Fruit fly (Drosophila melanogaster) whole organism, embryonic: ENCODE results near the gene CG9662.
A peak's percentile ranks its signal among the peaks of the same experiment; 100 is the strongest.

Experiments
- CG10209 ChIP-seq: fragments of 200-800 bp; sonication (Bioruptor generic); optimal IDR thresholded peaks from 3 replicates; lab custom pipeline; 2017; ENCODE audit warnings: missing biosample characterization, mild to moderate bottlenecking, missing genetic modification characterization, missing genetic modification reagents
- CG11723 ChIP-seq: fragments of 200-800 bp; sonication (Bioruptor generic); optimal IDR thresholded peaks from 2 replicates; lab custom pipeline; 2017; ENCODE audit warnings: missing biosample characterization, mild to moderate bottlenecking, missing genetic modification characterization
- CG18599 ChIP-seq: fragments of 200-800 bp; sonication (Bioruptor generic); optimal IDR thresholded peaks from 3 replicates; lab custom pipeline; 2017; ENCODE audit warnings: missing biosample characterization, missing genetic modification characterization, mild to moderate bottlenecking, moderate library complexity, missing genetic modification reagents
- Hr39 ChIP-seq: fragments of >200 bp; optimal IDR thresholded peaks from 2 replicates; lab custom pipeline; 2017
- Nf-YB ChIP-seq: fragments of 200-800 bp; sonication (Bioruptor generic); optimal IDR thresholded peaks from 3 replicates; lab custom pipeline; 2019; ENCODE audit warnings: missing biosample characterization, mild to moderate bottlenecking, missing genetic modification characterization, moderate library complexity
- fru ChIP-seq: fragments of >200 bp; optimal IDR thresholded peaks from 2 replicates; lab custom pipeline; 2017
- ranshi ChIP-seq: fragments of 200-800 bp; sonication (Bioruptor generic); IDR thresholded peaks from 2 replicates; pipeline ENCODE4 v1.3.6; 2022; ENCODE audit warnings: missing biosample characterization, missing genetic modification characterization
- run ChIP-seq: fragments of 200-800 bp; sonication (Bioruptor generic); optimal IDR thresholded peaks from 3 replicates; lab custom pipeline; 2018; ENCODE audit warnings: missing biosample characterization, mild to moderate bottlenecking, missing genetic modification characterization

DNA sequence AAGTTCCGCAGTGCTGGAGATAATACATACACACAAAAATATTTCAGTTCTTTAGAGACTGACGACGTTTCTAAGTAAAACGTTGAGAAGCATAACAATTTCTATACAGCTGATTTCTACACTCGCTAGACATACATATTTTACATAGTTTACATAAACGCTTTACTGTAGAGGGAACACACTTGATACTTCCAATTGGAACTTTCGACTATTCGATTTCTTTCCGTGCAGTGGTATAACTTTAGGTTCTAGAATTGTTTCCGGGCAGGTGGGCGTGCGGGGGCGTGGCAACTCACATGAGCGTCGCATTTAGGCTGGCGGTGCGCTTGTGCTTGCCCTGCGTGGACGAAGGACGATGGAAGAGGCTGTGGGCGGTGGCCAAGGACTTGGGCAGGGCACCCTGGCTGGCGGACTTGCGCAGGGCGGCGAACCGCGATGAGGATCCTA is 4.0 kb downstream of the CG9662 start:
- TF ChIP-seq fru (lab: Kevin White, UChicago) (no peak), CG10209 (GFP tag; lab: Kevin White, UChicago) (peak; percentile 3), run (no peak), ranshi (GFP tag; lab: Robert Waterston, UW) (no peak), Hr39 (no peak), CG11723 (GFP tag; lab: Kevin White, UChicago) (no peak), Nf-YB (GFP tag; lab: Kevin White, UChicago) (no peak), CG18599 (no peak)
